ENCODE assay signal across 3 worm cellular contexts in the genomic region with DNA sequence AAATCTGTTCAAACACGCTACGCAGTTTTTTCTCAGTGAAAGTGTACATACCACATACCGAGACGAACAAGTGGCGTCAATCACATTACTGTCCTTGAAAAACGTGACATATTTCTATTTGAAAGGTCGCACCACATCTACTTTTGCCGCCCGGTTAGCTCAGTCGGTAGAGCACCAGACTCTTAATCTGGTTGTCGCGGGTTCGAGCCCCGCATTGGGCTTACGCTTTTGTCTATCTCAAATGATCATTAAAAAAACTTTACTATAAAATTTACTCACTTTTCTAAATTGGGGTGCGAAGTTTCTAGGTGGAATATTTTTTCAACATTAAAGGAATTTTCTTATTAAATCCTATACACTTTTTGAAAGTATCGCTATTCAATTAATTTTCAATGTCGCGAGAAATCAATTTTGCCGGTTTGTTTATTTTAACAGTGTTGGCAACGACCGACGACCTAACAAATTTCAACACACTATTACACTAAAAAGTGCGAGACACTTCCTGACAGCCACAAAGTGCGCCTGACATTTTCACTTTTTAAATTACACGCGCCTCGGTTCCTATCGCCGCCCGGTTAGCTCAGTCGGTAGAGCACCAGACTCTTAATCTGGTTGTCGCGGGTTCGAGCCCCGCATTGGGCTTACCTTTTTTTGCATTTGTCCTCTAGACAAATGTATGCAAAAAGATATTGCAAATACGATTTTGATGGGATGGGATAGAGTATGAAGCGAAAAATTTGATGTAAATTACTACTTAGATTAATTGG.
TF ChIP-seq lines count a peak whose summit lies in the region.

No protein-coding gene starts in this region.

TF ChIP-seq in whole organism, L1 larva, 84 proteins besides CTCF, POLR2A, EP300 and RAD21 (continued from another document):
- peak; percentile 13 for TF ChIP-seq unc-86 (tag; optimal IDR thresholded peaks at IDR 0.05; lab: Kevin White, UChicago)
- TF ChIP-seq lsy-2 (tag; optimal IDR thresholded peaks at IDR 0.05; lab: Kevin White, UChicago): peak in 1 of 2 experiments; percentile 21
- no peak for TF ChIP-seq hpl-2 (GFP tag; optimal IDR thresholded peaks at IDR 0.05; lab: Kevin White, UChicago)
- TF ChIP-seq efl-1 (optimal IDR thresholded peaks at IDR 0.05; lab: Kevin White, UChicago): no peak
- peak in 1 of 2 experiments; percentile 28 for TF ChIP-seq efl-1 (GFP tag; optimal IDR thresholded peaks at IDR 0.05 in 1 of 2; lab: Kevin White, UChicago)
- TF ChIP-seq nhr-19 (GFP tag; conservative IDR thresholded peaks at IDR 0.05; lab: Robert Waterston, UW): peak; percentile 58
- peak in 2 of 3 experiments; percentile 28 to 32 for TF ChIP-seq ceh-82 (tag; optimal IDR thresholded peaks at IDR 0.05; lab: Kevin White, UChicago)
- no peak for TF ChIP-seq tlp-1 (tag; optimal IDR thresholded peaks at IDR 0.05; lab: Kevin White, UChicago)
- peak; percentile 53 for TF ChIP-seq lin-14 (GFP tag; optimal IDR thresholded peaks at IDR 0.05; lab: Kevin White, UChicago)
- TF ChIP-seq lin-35 (GFP tag; optimal IDR thresholded peaks at IDR 0.05; lab: Kevin White, UChicago): peak in 1 of 2 experiments; percentile 15
- peak in 1 of 3 experiments; percentile 2 for TF ChIP-seq dpl-1 (GFP tag; optimal IDR thresholded peaks at IDR 0.05; lab: Kevin White, UChicago)
- TF ChIP-seq ceh-90 (tag; optimal IDR thresholded peaks at IDR 0.05; lab: Kevin White, UChicago): no peak
- TF ChIP-seq elt-2 (tag; optimal IDR thresholded peaks at IDR 0.05; lab: Kevin White, UChicago): peak; percentile 42
- peak; percentile 23 for TF ChIP-seq swsn-7 (tag; optimal IDR thresholded peaks at IDR 0.05; lab: Kevin White, UChicago)
- TF ChIP-seq fkh-8 (tag; optimal IDR thresholded peaks at IDR 0.05; lab: Kevin White, UChicago): peak; percentile 47
- TF ChIP-seq nhr-47 (tag; optimal IDR thresholded peaks at IDR 0.05; lab: Kevin White, UChicago): peak; percentile 43
- peak; percentile 16 for TF ChIP-seq xbp-1 (tag; optimal IDR thresholded peaks at IDR 0.05; lab: Kevin White, UChicago)
- no peak for TF ChIP-seq fkh-10 (GFP tag; optimal IDR thresholded peaks at IDR 0.05; lab: Kevin White, UChicago)
- TF ChIP-seq dsc-1 (tag; optimal IDR thresholded peaks at IDR 0.05; lab: Kevin White, UChicago): peak; percentile 73
- peak in 1 of 2 experiments; percentile 27 for TF ChIP-seq mdl-1 (tag; optimal IDR thresholded peaks at IDR 0.05; lab: Kevin White, UChicago)
- TF ChIP-seq rnt-1 (tag; optimal IDR thresholded peaks at IDR 0.05; lab: Kevin White, UChicago): peak; percentile 70
- TF ChIP-seq skn-1 (tag; optimal IDR thresholded peaks at IDR 0.05; lab: Kevin White, UChicago): peak; percentile 16
- TF ChIP-seq nhr-28 (tag; optimal IDR thresholded peaks at IDR 0.05; lab: Kevin White, UChicago): no peak
- peak in 2 of 6 experiments; percentile 35 to 36 for TF ChIP-seq elt-3 (tag; optimal IDR thresholded peaks at IDR 0.05; lab: Kevin White, UChicago)

TF ChIP-seq in whole organism, L3 larva, 47 proteins besides CTCF, POLR2A, EP300 and RAD21 (continued from another document):
- peak; percentile 25 for TF ChIP-seq elt-2 (tag; optimal IDR thresholded peaks at IDR 0.05; lab: Kevin White, UChicago)
- TF ChIP-seq lin-39 (tag; optimal IDR thresholded peaks at IDR 0.05; lab: Kevin White, UChicago): peak; percentile 24
- TF ChIP-seq zag-1 (tag; optimal IDR thresholded peaks at IDR 0.05; lab: Kevin White, UChicago): no peak
- TF ChIP-seq ceh-9 (tag; optimal IDR thresholded peaks at IDR 0.05; lab: Kevin White, UChicago): no peak
- TF ChIP-seq ama-1 (optimal IDR thresholded peaks at IDR 0.05; lab: Kevin White, UChicago): no peak
- no peak for TF ChIP-seq pqm-1 (tag; optimal IDR thresholded peaks at IDR 0.05; lab: Kevin White, UChicago)
- TF ChIP-seq eor-1 (tag; optimal IDR thresholded peaks at IDR 0.05; lab: Kevin White, UChicago): no peak
- peak; percentile 41 for TF ChIP-seq nhr-23 (tag; optimal IDR thresholded peaks at IDR 0.05; lab: Kevin White, UChicago)
- TF ChIP-seq elt-3 (tag; optimal IDR thresholded peaks at IDR 0.05; lab: Kevin White, UChicago): no peak
- TF ChIP-seq ceh-28 (tag; optimal IDR thresholded peaks at IDR 0.05; lab: Kevin White, UChicago): no peak
- TF ChIP-seq nhr-237 (tag; optimal IDR thresholded peaks at IDR 0.05; lab: Kevin White, UChicago): no peak
- no peak for TF ChIP-seq nhr-11 (tag; optimal IDR thresholded peaks at IDR 0.05; lab: Kevin White, UChicago)
- TF ChIP-seq nhr-67 (tag; optimal IDR thresholded peaks at IDR 0.05; lab: Kevin White, UChicago): no peak
- no peak for TF ChIP-seq ceh-82 (tag; optimal IDR thresholded peaks at IDR 0.05; lab: Kevin White, UChicago)
- TF ChIP-seq egl-5 (tag; optimal IDR thresholded peaks at IDR 0.05; lab: Kevin White, UChicago): no peak
- TF ChIP-seq skn-1 (tag; optimal IDR thresholded peaks at IDR 0.05; lab: Kevin White, UChicago): no peak
- no peak for TF ChIP-seq ztf-4 (tag; optimal IDR thresholded peaks at IDR 0.05; lab: Kevin White, UChicago)
- no peak for TF ChIP-seq lsy-12 (tag; optimal IDR thresholded peaks at IDR 0.05; lab: Kevin White, UChicago)
- no peak for TF ChIP-seq tbx-2 (tag; optimal IDR thresholded peaks at IDR 0.05; lab: Kevin White, UChicago)
- peak; percentile 27 for TF ChIP-seq nfya-1 (tag; optimal IDR thresholded peaks at IDR 0.05; lab: Kevin White, UChicago; ENCODE audit: insufficient read depth)
- no peak for TF ChIP-seq sea-2 (GFP tag; optimal IDR thresholded peaks at IDR 0.05; lab: Kevin White, UChicago)
TF ChIP-seq in whole organism, L3 larva: peak in this region for 7.

TF ChIP-seq in whole organism, young adult, 124 proteins besides CTCF, POLR2A, EP300 and RAD21 (continued from another document and continues in another):
- TF ChIP-seq sdz-38 (tag; optimal IDR thresholded peaks at IDR 0.05; lab: Kevin White, UChicago) (no peak), Y53F4B.3 (GFP tag; IDR thresholded peaks at IDR 0.05; lab: Robert Waterston, UW) (no peak), ceh-79 (tag; optimal IDR thresholded peaks at IDR 0.05; lab: Kevin White, UChicago) (no peak), lin-35 (GFP tag; optimal IDR thresholded peaks at IDR 0.05; lab: Kevin White, UChicago) (peak in 1 of 3 experiments; percentile 39), rec-8 (tag; optimal IDR thresholded peaks at IDR 0.05; lab: Kevin White, UChicago) (peak; percentile 66 to 69), lag-1 (GFP tag; IDR thresholded peaks at IDR 0.05; lab: Robert Waterston, UW) (no peak), T26A5.8 (tag; optimal IDR thresholded peaks at IDR 0.05; lab: Kevin White, UChicago) (peak; percentile 65), gei-17 (GFP tag; optimal IDR thresholded peaks at IDR 0.05; lab: Kevin White, UChicago) (no peak), egl-18 (GFP tag; IDR thresholded peaks at IDR 0.05; lab: Robert Waterston, UW) (no peak), lir-1 (GFP tag; conservative IDR thresholded peaks at IDR 0.05; lab: Robert Waterston, UW) (0 out of 2 replicates have a peak, but pooled peaks have one; percentile 23), snpc-3.4 (tag; optimal IDR thresholded peaks at IDR 0.05; lab: Kevin White, UChicago) (peak; percentile 69), Y53G8AR.9 (GFP tag; conservative IDR thresholded peaks at IDR 0.05; lab: Robert Waterston, UW) (peak; percentile 72), Y56A3A.18 (GFP tag; IDR thresholded peaks at IDR 0.05; lab: Robert Waterston, UW) (peak; percentile 85), atf-7 (tag; optimal IDR thresholded peaks at IDR 0.05; lab: Kevin White, UChicago) (no peak), ztf-3 (GFP tag; optimal IDR thresholded peaks at IDR 0.05; lab: Kevin White, UChicago) (no peak), ets-4 (GFP tag; optimal IDR thresholded peaks at IDR 0.05; lab: Kevin White, UChicago) (no peak), sea-2 (GFP tag; IDR thresholded peaks at IDR 0.05; lab: Robert Waterston, UW) (peak; percentile 10; the same call in 1 of the 2 replicates), F52B5.7 (tag; optimal IDR thresholded peaks at IDR 0.05; lab: Kevin White, UChicago) (peak; percentile 20), let-607 (tag; optimal IDR thresholded peaks at IDR 0.05; lab: Kevin White, UChicago) (peak in 1 of 2 experiments; percentile 51), akir-1 (GFP tag; optimal IDR thresholded peaks at IDR 0.05; lab: Kevin White, UChicago) (peak; percentile 21), B0019.2 (GFP tag; conservative IDR thresholded peaks at IDR 0.05; lab: Robert Waterston, UW) (0 out of 2 replicates have a peak, but pooled peaks have one; percentile 29), ztf-22 (GFP tag; optimal IDR thresholded peaks at IDR 0.05; lab: Kevin White, UChicago) (no peak), bed-2 (GFP tag; IDR thresholded peaks at IDR 0.05; lab: Robert Waterston, UW) (no peak), cebp-1 (GFP tag; IDR thresholded peaks at IDR 0.05; lab: Robert Waterston, UW) (no peak), cebp-1 (tag; optimal IDR thresholded peaks at IDR 0.05; lab: Kevin White, UChicago) (peak; percentile 71), ztf-18 (tag; optimal IDR thresholded peaks at IDR 0.05; lab: Kevin White, UChicago) (peak; percentile 50), lin-54 (GFP tag; optimal IDR thresholded peaks at IDR 0.05; lab: Kevin White, UChicago) (peak; percentile 38), dpl-1 (GFP tag; optimal IDR thresholded peaks at IDR 0.05; lab: Kevin White, UChicago) (no peak), lin-26 (GFP tag; IDR thresholded peaks at IDR 0.05; lab: Robert Waterston, UW) (peak; percentile 96), Y95B8A.8 (GFP tag; IDR thresholded peaks at IDR 0.05; lab: Robert Waterston, UW) (no peak), pbrm-1 (GFP tag; IDR thresholded peaks at IDR 0.05; lab: Robert Waterston, UW) (peak; percentile 87), bed-1 (GFP tag; IDR thresholded peaks at IDR 0.05; lab: Robert Waterston, UW) (no peak), Y67H2A.10 (GFP tag; conservative IDR thresholded peaks at IDR 0.05; lab: Robert Waterston, UW) (no peak), die-1 (tag; optimal IDR thresholded peaks at IDR 0.05; lab: Kevin White, UChicago) (peak; percentile 10), mxl-1 (tag; optimal IDR thresholded peaks at IDR 0.05; lab: Kevin White, UChicago) (peak; percentile 37), pha-4 (tag; optimal IDR thresholded peaks at IDR 0.05; lab: Kevin White, UChicago) (no peak), F22D6.2 (tag; optimal IDR thresholded peaks at IDR 0.05; lab: Kevin White, UChicago) (peak; percentile 24), sptf-2 (GFP tag; optimal IDR thresholded peaks at IDR 0.05; lab: Kevin White, UChicago) (no peak), chd-7 (tag; optimal IDR thresholded peaks at IDR 0.05; lab: Kevin White, UChicago) (no peak), mes-4 (tag; optimal IDR thresholded peaks at IDR 0.05; lab: Kevin White, UChicago) (no peak), let-526 (GFP tag; IDR thresholded peaks at IDR 0.05; lab: Robert Waterston, UW) (0 out of 2 replicates have a peak, but pooled peaks have one; percentile 25), nhr-120 (GFP tag; IDR thresholded peaks at IDR 0.05; lab: Robert Waterston, UW) (0 out of 2 replicates have a peak, but pooled peaks have one; percentile 80), hmg-20 (GFP tag; IDR thresholded peaks at IDR 0.05; lab: Robert Waterston, UW) (peak; percentile 49; the same call in 1 of the 2 replicates), somi-1 (GFP tag; optimal IDR thresholded peaks at IDR 0.05; lab: Kevin White, UChicago) (no peak), dpff-1 (tag; optimal IDR thresholded peaks at IDR 0.05; lab: Kevin White, UChicago) (peak; percentile 66), K11D2.4 (GFP tag; IDR thresholded peaks at IDR 0.05; lab: Robert Waterston, UW) (no peak), madf-3 (GFP tag; IDR thresholded peaks at IDR 0.05; lab: Robert Waterston, UW) (no peak), B0336.3 (GFP tag; IDR thresholded peaks at IDR 0.05; lab: Robert Waterston, UW) (no peak; the same call in 1 of the 2 replicates), ekl-4 (GFP tag; IDR thresholded peaks at IDR 0.05; lab: Robert Waterston, UW) (peak; percentile 58; the same call in 1 of the 2 replicates), snpc-1.1 (tag; optimal IDR thresholded peaks at IDR 0.05; lab: Kevin White, UChicago; ENCODE audit: insufficient read depth) (peak; percentile 10), B0035.1 (tag; optimal IDR thresholded peaks at IDR 0.05; lab: Kevin White, UChicago) (peak; percentile 35), efl-1 (GFP tag; optimal IDR thresholded peaks at IDR 0.05; lab: Kevin White, UChicago) (no peak), ztf-28 (GFP tag; IDR thresholded peaks at IDR 0.05; lab: Robert Waterston, UW) (no peak), C06A6.2 (GFP tag; conservative IDR thresholded peaks at IDR 0.05; lab: Robert Waterston, UW) (no peak), xnd-1 (tag; optimal IDR thresholded peaks at IDR 0.05; lab: Kevin White, UChicago) (no peak), repo-1 (tag; optimal IDR thresholded peaks at IDR 0.05; lab: Kevin White, UChicago) (peak; percentile 25), snpc-1.3 (tag; optimal IDR thresholded peaks at IDR 0.05; lab: Kevin White, UChicago; ENCODE audit: insufficient read depth) (peak; percentile 57), fkh-3 (tag; optimal IDR thresholded peaks at IDR 0.05; lab: Kevin White, UChicago) (no peak), zim-3 (tag; optimal IDR thresholded peaks at IDR 0.05; lab: Kevin White, UChicago) (peak; percentile 43), ceh-91 (GFP tag; IDR thresholded peaks at IDR 0.05; lab: Robert Waterston, UW) (no peak), ztf-25 (GFP tag; IDR thresholded peaks at IDR 0.05; lab: Robert Waterston, UW) (peak; percentile 94), hlh-26 (GFP tag; conservative IDR thresholded peaks at IDR 0.05; lab: Robert Waterston, UW) (no peak), attf-3 (GFP tag; conservative IDR thresholded peaks at IDR 0.05; lab: Robert Waterston, UW) (no peak), ztf-6 (GFP tag; IDR thresholded peaks at IDR 0.05; lab: Robert Waterston, UW) (no peak), hmg-1.2 (GFP tag; IDR thresholded peaks at IDR 0.05; lab: Robert Waterston, UW) (peak; percentile 60), dox-1 (GFP tag; IDR thresholded peaks at IDR 0.05; lab: Robert Waterston, UW) (peak; percentile 58), F57C9.4 (tag; optimal IDR thresholded peaks at IDR 0.05; lab: Kevin White, UChicago) (no peak), C17E4.6 (GFP tag; IDR thresholded peaks at IDR 0.05; lab: Robert Waterston, UW) (no peak), nhr-27 (tag; optimal IDR thresholded peaks at IDR 0.05; lab: Kevin White, UChicago) (no peak), Y79H2A.3 (GFP tag; conservative IDR thresholded peaks at IDR 0.05; lab: Robert Waterston, UW) (no peak), D2030.7 (GFP tag; IDR thresholded peaks at IDR 0.05; lab: Robert Waterston, UW) (peak; percentile 81), lsy-27 (tag; optimal IDR thresholded peaks at IDR 0.05; lab: Kevin White, UChicago; ENCODE audit: borderline replicate concordance, insufficient read depth) (no peak), ama-1 (optimal IDR thresholded peaks at IDR 0.05; lab: Kevin White, UChicago) (no peak), ama-1 (GFP tag; optimal IDR thresholded peaks at IDR 0.05; lab: Kevin White, UChicago) (peak; percentile 17 to 33), mcd-1 (GFP tag; IDR thresholded peaks at IDR 0.05; lab: Robert Waterston, UW) (peak; percentile 44), nfya-1 (tag; optimal IDR thresholded peaks at IDR 0.05; lab: Kevin White, UChicago; ENCODE audit: borderline replicate concordance, insufficient read depth) (no peak), F49E8.2 (tag; optimal IDR thresholded peaks at IDR 0.05; lab: Kevin White, UChicago; ENCODE audit: insufficient read depth) (no peak), hrde-1 (tag; optimal IDR thresholded peaks at IDR 0.05; lab: Kevin White, UChicago; ENCODE audit: borderline replicate concordance) (peak; percentile 50), ceh-100 (GFP tag; IDR thresholded peaks at IDR 0.05; lab: Robert Waterston, UW) (no peak; the same call in 1 of the 2 replicates), lsl-1 (GFP tag; optimal IDR thresholded peaks at IDR 0.05; lab: Kevin White, UChicago) (no peak), F37B4.10 (GFP tag; IDR thresholded peaks at IDR 0.05; lab: Robert Waterston, UW) (no peak), madf-10 (tag; optimal IDR thresholded peaks at IDR 0.05; lab: Kevin White, UChicago) (peak; percentile 34)
